Worm (Caenorhabditis elegans) whole organism, L3 larva: ENCODE data around the gene ula-1.

Source experiments
- aly-2 ChIP-seq: fragments of 150-350 bp; optimal IDR thresholded peaks from 2 replicates; lab custom pipeline; 2014; ENCODE audit warnings: missing biosample characterization, missing genetic modification characterization
- ama-1 ChIP-seq: fragments of 150-350 bp; optimal IDR thresholded peaks from 2 replicates; lab custom pipeline; 2018
- ceh-16 ChIP-seq: sonication (generic microtip); optimal IDR thresholded peaks from 2 replicates; lab custom pipeline; 2017; ENCODE audit warnings: missing biosample characterization, missing genetic modification characterization
- ceh-9 ChIP-seq: sonication (generic microtip); optimal IDR thresholded peaks from 2 replicates; lab custom pipeline; 2018; ENCODE audit warnings: missing biosample characterization, missing genetic modification characterization
- fos-1 ChIP-seq: fragments of 150-350 bp; optimal IDR thresholded peaks from 2 replicates; lab custom pipeline; 2014; ENCODE audit warnings: missing biosample characterization, missing genetic modification characterization
- lin-15B ChIP-seq: fragments of 150-350 bp; optimal IDR thresholded peaks from 2 replicates; lab custom pipeline; 2014; ENCODE audit warnings: missing biosample characterization, missing genetic modification characterization
- mdl-1 ChIP-seq: fragments of 150-350 bp; optimal IDR thresholded peaks from 2 replicates; lab custom pipeline; 2014; ENCODE audit warnings: missing biosample characterization, missing genetic modification characterization
- nfya-1 ChIP-seq: sonication (generic microtip); optimal IDR thresholded peaks from 2 replicates; lab custom pipeline; 2017; ENCODE audit warnings: missing genetic modification characterization, mild to moderate bottlenecking, missing compliant biosample characterization, antibody characterized with exemption, moderate library complexity; ENCODE audit not compliant: insufficient read depth
- nhr-11 ChIP-seq: fragments of 150-350 bp; optimal IDR thresholded peaks from 2 replicates; lab custom pipeline; 2014; ENCODE audit warnings: missing biosample characterization, missing genetic modification characterization
- nhr-23 ChIP-seq: fragments of 150-350 bp; optimal IDR thresholded peaks from 2 replicates; lab custom pipeline; 2014; ENCODE audit warnings: missing biosample characterization, missing genetic modification reagents, missing genetic modification characterization
- nhr-77 ChIP-seq: fragments of 150-350 bp; optimal IDR thresholded peaks from 2 replicates; lab custom pipeline; 2014; ENCODE audit warnings: missing biosample characterization, missing genetic modification characterization
- unc-39 ChIP-seq: sonication (generic microtip); optimal IDR thresholded peaks from 4 replicates; lab custom pipeline; 2017; ENCODE audit warnings: missing biosample characterization, missing genetic modification characterization

ce11 chrIII:4917077-4917476 lies 3.0 kb downstream of the ula-1 start, which contains the start of gene rars-1:
- TF ChIP-seq unc-39 (tag; lab: Kevin White, UChicago) (no peak), ama-1 (lab: Kevin White, UChicago) (no peak), nhr-23 (tag; lab: Kevin White, UChicago) (no peak), ceh-16 (tag; lab: Kevin White, UChicago) (no peak), mdl-1 (no peak), nfya-1 (tag; lab: Kevin White, UChicago) (no peak), lin-15B (tag; lab: Kevin White, UChicago) (no peak), nhr-11 (no peak), nhr-77 (tag; lab: Kevin White, UChicago) (no peak), fos-1 (tag; lab: Kevin White, UChicago) (no peak), ceh-9 (no peak), aly-2 (tag; lab: Kevin White, UChicago) (no peak)
